Fruit fly (Drosophila melanogaster) whole organism, embryonic: Measurements from ENCODE around the gene Fst.

Source experiments
- Asciz ChIP-seq: fragments of 200-800 bp; sonication (Bioruptor generic); optimal IDR thresholded peaks from 2 replicates; lab custom pipeline; 2017; ENCODE audit warnings: missing biosample characterization, mild to moderate bottlenecking, missing genetic modification characterization, missing genetic modification reagents
- Atf-2 ChIP-seq: fragments of 200-800 bp; sonication (Bioruptor generic); optimal IDR thresholded peaks from 2 replicates; lab custom pipeline; 2016; ENCODE audit warnings: missing biosample characterization, missing genetic modification characterization
- Bteb2 ChIP-seq: fragments of 200-800 bp; sonication (Bioruptor generic); optimal IDR thresholded peaks from 2 replicates; lab custom pipeline; 2016; ENCODE audit warnings: missing biosample characterization, missing genetic modification characterization
- CG10147 ChIP-seq: fragments of 200-800 bp; sonication (Bioruptor generic); optimal IDR thresholded peaks from 2 replicates; lab custom pipeline; 2019; ENCODE audit warnings: missing biosample characterization, mild to moderate bottlenecking, missing genetic modification characterization, moderate library complexity
- CG10543 ChIP-seq: fragments of 200-800 bp; sonication (Bioruptor generic); optimal IDR thresholded peaks from 3 replicates; lab custom pipeline; 2017; ENCODE audit warnings: missing biosample characterization, mild to moderate bottlenecking, missing genetic modification characterization, moderate library complexity
- CG10979 ChIP-seq: fragments of 200-800 bp; sonication (Bioruptor generic); optimal IDR thresholded peaks from 2 replicates; lab custom pipeline; 2018; ENCODE audit warnings: missing biosample characterization, mild to moderate bottlenecking, missing genetic modification characterization, moderate library complexity
- CG12236 ChIP-seq: fragments of 200-800 bp; sonication (Bioruptor generic); optimal IDR thresholded peaks from 2 replicates; lab custom pipeline; 2016; ENCODE audit warnings: missing biosample characterization, missing genetic modification characterization
- CG14050 ChIP-seq: fragments of 200-800 bp; sonication (Bioruptor generic); IDR thresholded peaks from 3 replicates; pipeline ENCODE4 v1.3.6; 2022; ENCODE audit warnings: missing biosample characterization, missing genetic modification characterization
- CG14667 ChIP-seq: fragments of 200-800 bp; sonication (Bioruptor generic); IDR thresholded peaks from 2 replicates; pipeline ENCODE4 v1.3.6; 2022; ENCODE audit warnings: missing biosample characterization, missing genetic modification characterization
- CG15514 ChIP-seq: fragments of 200-800 bp; sonication (Bioruptor generic); optimal IDR thresholded peaks from 3 replicates; lab custom pipeline; 2017; ENCODE audit warnings: missing biosample characterization, missing genetic modification characterization, mild to moderate bottlenecking, moderate library complexity, missing genetic modification reagents
- CG1792 ChIP-seq: fragments of 200-800 bp; sonication (Bioruptor generic); optimal IDR thresholded peaks from 2 replicates; lab custom pipeline; 2016; ENCODE audit warnings: missing biosample characterization, missing genetic modification characterization
- CG18599 ChIP-seq: fragments of 200-800 bp; sonication (Bioruptor generic); optimal IDR thresholded peaks from 3 replicates; lab custom pipeline; 2017; ENCODE audit warnings: missing biosample characterization, missing genetic modification characterization, mild to moderate bottlenecking, moderate library complexity, missing genetic modification reagents
- CG32772 ChIP-seq: fragments of 200-800 bp; sonication (Bioruptor generic); IDR thresholded peaks from 2 replicates; pipeline ENCODE4 v1.3.6; 2022; ENCODE audit warnings: missing biosample characterization, missing genetic modification characterization
- CG7271 ChIP-seq: fragments of 200-800 bp; sonication (Bioruptor generic); optimal IDR thresholded peaks from 2 replicates; lab custom pipeline; 2018; ENCODE audit warnings: missing biosample characterization, mild to moderate bottlenecking, missing genetic modification characterization, moderate library complexity
- CG7928 ChIP-seq: fragments of 200-800 bp; sonication (Bioruptor generic); optimal IDR thresholded peaks from 2 replicates; lab custom pipeline; 2017; ENCODE audit warnings: missing biosample characterization, mild to moderate bottlenecking, missing genetic modification characterization
- CG9215 ChIP-seq: fragments of 200-800 bp; sonication (Bioruptor generic); IDR thresholded peaks from 2 replicates; pipeline ENCODE4 v1.3.6; 2022; ENCODE audit warnings: missing biosample characterization, missing genetic modification characterization
- CG9609 ChIP-seq: fragments of 200-800 bp; sonication (Bioruptor generic); optimal IDR thresholded peaks from 3 replicates; lab custom pipeline; 2016; ENCODE audit warnings: missing biosample characterization, missing genetic modification characterization
- CG9797 ChIP-seq: fragments of 200-800 bp; sonication (Bioruptor generic); optimal IDR thresholded peaks from 3 replicates; lab custom pipeline; 2018; ENCODE audit warnings: missing biosample characterization, mild to moderate bottlenecking, missing genetic modification characterization
- D ChIP-seq, 2 experiments: fragments of 200-800 bp in 1 of 2; fragments of >200 bp in 1 of 2; sonication (Bioruptor generic) in 1 of 2; optimal IDR thresholded peaks; 2 replicates in 1 of 2; 3 replicates in 1 of 2; lab custom pipeline; 2017; ENCODE audit warnings: mild to moderate bottlenecking in 1 of 2, missing biosample characterization in 1 of 2, missing genetic modification characterization in 1 of 2, missing genetic modification reagents in 1 of 2
- E2f1 ChIP-seq: fragments of 200-800 bp; sonication (Bioruptor generic); IDR thresholded peaks from 2 replicates; pipeline ENCODE4 v1.3.6; 2022; ENCODE audit warnings: missing biosample characterization, missing genetic modification characterization
- E2f2 ChIP-seq: fragments of 200-800 bp; sonication (Bioruptor generic); IDR thresholded peaks from 2 replicates; pipeline ENCODE4 v1.3.6; 2022; ENCODE audit warnings: missing biosample characterization, missing genetic modification characterization
- Ets65A ChIP-seq: fragments of 200-800 bp; sonication (Bioruptor generic); peaks from one replicate; lab custom pipeline; 2016; ENCODE audit warnings: missing biosample characterization, missing genetic modification characterization
- Fer3 ChIP-seq: fragments of 200-800 bp; sonication (Bioruptor generic); optimal IDR thresholded peaks from 2 replicates; lab custom pipeline; 2018; ENCODE audit warnings: missing biosample characterization, mild to moderate bottlenecking, missing genetic modification characterization, moderate library complexity
- Gug ChIP-seq: fragments of 200-800 bp; sonication (Bioruptor generic); IDR thresholded peaks from 4 replicates; pipeline ENCODE4 v1.3.6; 2022; ENCODE audit warnings: missing biosample characterization, missing genetic modification characterization
- H2.0 ChIP-seq: fragments of 200-800 bp; sonication (Bioruptor generic); IDR thresholded peaks from 2 replicates; pipeline ENCODE4 v1.3.6; 2022; ENCODE audit warnings: missing biosample characterization, missing genetic modification characterization
- Hr39 ChIP-seq: fragments of >200 bp; optimal IDR thresholded peaks from 2 replicates; lab custom pipeline; 2017
- NK7.1 ChIP-seq: fragments of 200-800 bp; sonication (Bioruptor generic); optimal IDR thresholded peaks from 3 replicates; lab custom pipeline; 2016; ENCODE audit warnings: missing biosample characterization, missing genetic modification characterization
- Nf-YA ChIP-seq: fragments of 200-800 bp; sonication (Bioruptor generic); IDR thresholded peaks from 2 replicates; pipeline ENCODE4 v1.3.6; 2022; ENCODE audit warnings: missing biosample characterization, missing genetic modification characterization
- Oaz ChIP-seq: fragments of 200-800 bp; sonication (Bioruptor generic); IDR thresholded peaks from 2 replicates; pipeline ENCODE4 v1.3.6; 2022; ENCODE audit warnings: missing biosample characterization, missing genetic modification characterization
- Ravus ChIP-seq: fragments of 200-800 bp; sonication (Bioruptor generic); IDR thresholded peaks from 2 replicates; pipeline ENCODE4 v1.3.6; 2022; ENCODE audit warnings: missing biosample characterization, missing genetic modification characterization
- Sox100B ChIP-seq: fragments of 200-800 bp; sonication (Bioruptor generic); optimal IDR thresholded peaks from 3 replicates; lab custom pipeline; 2018; ENCODE audit warnings: missing biosample characterization, mild to moderate bottlenecking, missing genetic modification characterization
- Ssrp ChIP-seq: fragments of 200-800 bp; sonication (Bioruptor generic); optimal IDR thresholded peaks from 2 replicates; lab custom pipeline; 2018; ENCODE audit warnings: missing biosample characterization, mild to moderate bottlenecking, missing genetic modification characterization, moderate library complexity
- bbx ChIP-seq: fragments of 200-800 bp; sonication (Bioruptor generic); IDR thresholded peaks from 2 replicates; pipeline ENCODE4 v1.3.6; 2022; ENCODE audit warnings: missing biosample characterization, missing genetic modification characterization; ENCODE audit not compliant: partially characterized antibody
- chinmo ChIP-seq: fragments of 200-800 bp; sonication (Bioruptor generic); IDR thresholded peaks from 4 replicates; pipeline ENCODE4 v1.3.6; 2022; ENCODE audit warnings: missing biosample characterization, missing genetic modification characterization; ENCODE audit not compliant: partially characterized antibody
- ci ChIP-seq: fragments of 200-800 bp; sonication (Bioruptor generic); IDR thresholded peaks from 3 replicates; pipeline ENCODE4 v1.3.6; 2022; ENCODE audit warnings: missing biosample characterization, missing genetic modification characterization
- dmrt11E ChIP-seq: fragments of 200-800 bp; sonication (Bioruptor generic); optimal IDR thresholded peaks from 3 replicates; lab custom pipeline; 2018; ENCODE audit warnings: missing biosample characterization, mild to moderate bottlenecking, missing genetic modification characterization, moderate library complexity
- gro ChIP-seq: fragments of 200-800 bp; sonication (Bioruptor generic); optimal IDR thresholded peaks from 2 replicates; lab custom pipeline; 2016; ENCODE audit warnings: missing biosample characterization, missing genetic modification characterization
- hth ChIP-seq: fragments of >200 bp; optimal IDR thresholded peaks from 2 replicates; lab custom pipeline; 2017; ENCODE audit warnings: inconsistent platforms
- kni ChIP-seq: fragments of 200-800 bp; sonication (Bioruptor generic); optimal IDR thresholded peaks from 3 replicates; lab custom pipeline; 2017; ENCODE audit warnings: mild to moderate bottlenecking, missing biosample characterization, missing genetic modification reagents, missing genetic modification characterization
- nom ChIP-seq: fragments of 200-800 bp; sonication (Bioruptor generic); optimal IDR thresholded peaks from 2 replicates; lab custom pipeline; 2017; ENCODE audit warnings: missing biosample characterization, missing genetic modification characterization, mild to moderate bottlenecking, moderate library complexity, missing genetic modification reagents
- odd ChIP-seq: fragments of 200-800 bp; sonication (Bioruptor generic); optimal IDR thresholded peaks from 2 replicates; lab custom pipeline; 2017; ENCODE audit warnings: missing biosample characterization, mild to moderate bottlenecking, missing genetic modification characterization
- onecut ChIP-seq: fragments of 200-800 bp; sonication (Bioruptor generic); IDR thresholded peaks from 2 replicates; pipeline ENCODE4 v1.3.6; 2022; ENCODE audit warnings: missing biosample characterization, missing genetic modification characterization
- pho ChIP-seq: fragments of 200-800 bp; sonication (Bioruptor generic); optimal IDR thresholded peaks from 2 replicates; lab custom pipeline; 2016; ENCODE audit warnings: missing biosample characterization, missing genetic modification characterization
- pros ChIP-seq: fragments of 200-800 bp; sonication (Bioruptor generic); optimal IDR thresholded peaks from 3 replicates; lab custom pipeline; 2019; ENCODE audit warnings: missing biosample characterization, mild to moderate bottlenecking, missing genetic modification characterization, moderate library complexity
- run ChIP-seq: fragments of 200-800 bp; sonication (Bioruptor generic); optimal IDR thresholded peaks from 3 replicates; lab custom pipeline; 2018; ENCODE audit warnings: missing biosample characterization, mild to moderate bottlenecking, missing genetic modification characterization
- sens-2 ChIP-seq: fragments of 200-800 bp; sonication (Bioruptor generic); IDR thresholded peaks from 2 replicates; pipeline ENCODE4 v1.3.6; 2022; ENCODE audit warnings: missing biosample characterization, missing genetic modification characterization
- shn ChIP-seq: fragments of 200-800 bp; sonication (Bioruptor generic); optimal IDR thresholded peaks from 3 replicates; lab custom pipeline; 2016; ENCODE audit warnings: missing biosample characterization, missing genetic modification characterization
- slbo ChIP-seq: fragments of 200-800 bp; sonication (Bioruptor generic); IDR thresholded peaks from 2 replicates; pipeline ENCODE4 v1.3.6; 2022; ENCODE audit warnings: missing biosample characterization, missing genetic modification characterization
- sob ChIP-seq: fragments of 200-800 bp; sonication (Bioruptor generic); IDR thresholded peaks from 2 replicates; pipeline ENCODE4 v1.3.6; 2022; ENCODE audit warnings: missing biosample characterization, missing genetic modification characterization
- tll ChIP-seq, 2 experiments: fragments of 200-800 bp in 1 of 2; fragments of >200 bp in 1 of 2; sonication (Bioruptor generic) in 1 of 2; optimal IDR thresholded peaks; 2 replicates each; lab custom pipeline; 2017 to 2019; ENCODE audit warnings: missing biosample characterization in 2 of 2, missing genetic modification characterization in 2 of 2, mild to moderate bottlenecking in 1 of 2, moderate library complexity in 1 of 2
- ttk ChIP-seq: fragments of 200-800 bp; sonication (Bioruptor generic); IDR thresholded peaks from 2 replicates; pipeline ENCODE4 v2.1.2; 2022; ENCODE audit warnings: missing biosample characterization, missing genetic modification characterization

The Fst gene

DNA sequence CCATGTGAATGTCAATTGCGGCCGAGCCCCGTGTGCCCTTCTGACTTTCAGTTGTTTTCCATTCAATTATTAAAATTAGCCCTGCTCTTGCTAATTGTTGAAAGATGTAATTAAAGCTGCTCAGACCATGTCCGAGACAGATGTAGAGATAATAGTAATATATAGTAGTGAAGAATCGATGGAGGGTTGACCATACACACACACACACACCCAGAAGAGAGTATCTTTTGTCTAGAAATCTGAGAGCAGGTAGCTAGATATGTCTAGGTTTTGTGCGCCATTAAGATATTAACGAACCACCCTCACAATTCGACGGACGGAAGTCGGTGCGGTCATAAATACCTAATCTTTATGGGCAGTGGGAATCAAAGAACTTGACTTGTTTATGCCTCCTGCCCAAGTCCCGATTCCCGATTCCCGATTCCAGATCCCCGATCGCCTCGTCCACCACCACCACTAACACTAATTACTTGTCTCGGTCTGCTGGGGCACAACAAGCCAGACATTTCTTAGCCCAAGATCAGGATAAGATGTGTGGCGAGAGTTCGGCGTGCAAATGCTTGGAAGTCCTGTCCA lies 41.4 kb downstream of the Fst start:
- TF ChIP-seq slbo (GFP tag; lab: Robert Waterston, UW) (no peak), hth (peak; percentile 77), tll (GFP tag; optimal IDR thresholded peaks at IDR 0.05; lab: Kevin White, UChicago) (peak in 1 of 2 experiments; percentile 90), CG12236 (GFP tag; lab: Kevin White, UChicago) (no peak), Ets65A (GFP tag; lab: Kevin White, UChicago) (peak; percentile 56), CG1792 (GFP tag; lab: Kevin White, UChicago) (no peak), Bteb2 (GFP tag; lab: Kevin White, UChicago) (no peak), CG10979 (no peak), H2.0 (GFP tag; lab: Robert Waterston, UW) (no peak), CG7928 (GFP tag; lab: Kevin White, UChicago) (no peak), Atf-2 (GFP tag; lab: Kevin White, UChicago) (no peak), D (optimal IDR thresholded peaks at IDR 0.05; lab: Kevin White, UChicago) (no peak), D (GFP tag; optimal IDR thresholded peaks at IDR 0.05; lab: Kevin White, UChicago) (no peak), shn (GFP tag; lab: Kevin White, UChicago) (no peak), CG14667 (GFP tag; lab: Robert Waterston, UW) (no peak), Sox100B (GFP tag; lab: Kevin White, UChicago) (no peak), Hr39 (lab: Kevin White, UChicago) (no peak), sob (GFP tag; lab: Robert Waterston, UW) (no peak), onecut (GFP tag; lab: Robert Waterston, UW) (no peak), pho (GFP tag; lab: Kevin White, UChicago) (no peak), dmrt11E (tag; lab: Kevin White, UChicago) (no peak), Gug (GFP tag; lab: Robert Waterston, UW) (no peak), CG10543 (GFP tag; lab: Kevin White, UChicago) (no peak), bbx (no peak), sens-2 (GFP tag; lab: Robert Waterston, UW) (no peak), CG9797 (GFP tag; lab: Kevin White, UChicago) (no peak), pros (GFP tag; lab: Kevin White, UChicago) (peak; percentile 46), E2f2 (no peak), Asciz (no peak), ci (peak; percentile 15; the same call in 1 of the 3 replicates), E2f1 (GFP tag; lab: Robert Waterston, UW) (no peak), Oaz (GFP tag; lab: Robert Waterston, UW) (no peak), NK7.1 (GFP tag; lab: Kevin White, UChicago) (no peak), Nf-YA (GFP tag; lab: Robert Waterston, UW) (no peak), run (tag; lab: Kevin White, UChicago) (no peak), Ravus (GFP tag; lab: Robert Waterston, UW) (no peak), ttk (GFP tag; lab: Robert Waterston, UW) (no peak), Fer3 (tag; lab: Kevin White, UChicago) (no peak), CG32772 (GFP tag; lab: Robert Waterston, UW) (no peak), odd (no peak), gro (no peak), nom (GFP tag; lab: Kevin White, UChicago) (no peak), CG18599 (no peak), CG10147 (GFP tag; lab: Kevin White, UChicago) (no peak), Ssrp (no peak), CG9609 (GFP tag; lab: Kevin White, UChicago) (no peak), CG7271 (no peak), CG14050 (GFP tag; lab: Robert Waterston, UW) (no peak), chinmo (GFP tag; lab: Robert Waterston, UW) (0 out of 4 replicates have a peak, but pooled peaks have one; percentile 21), CG15514 (GFP tag; lab: Kevin White, UChicago) (no peak), kni (peak; percentile 22), CG9215 (GFP tag; lab: Robert Waterston, UW) (no peak)
